Fruit fly (Drosophila melanogaster): ENCODE data around the gene CG2186.

DNA sequence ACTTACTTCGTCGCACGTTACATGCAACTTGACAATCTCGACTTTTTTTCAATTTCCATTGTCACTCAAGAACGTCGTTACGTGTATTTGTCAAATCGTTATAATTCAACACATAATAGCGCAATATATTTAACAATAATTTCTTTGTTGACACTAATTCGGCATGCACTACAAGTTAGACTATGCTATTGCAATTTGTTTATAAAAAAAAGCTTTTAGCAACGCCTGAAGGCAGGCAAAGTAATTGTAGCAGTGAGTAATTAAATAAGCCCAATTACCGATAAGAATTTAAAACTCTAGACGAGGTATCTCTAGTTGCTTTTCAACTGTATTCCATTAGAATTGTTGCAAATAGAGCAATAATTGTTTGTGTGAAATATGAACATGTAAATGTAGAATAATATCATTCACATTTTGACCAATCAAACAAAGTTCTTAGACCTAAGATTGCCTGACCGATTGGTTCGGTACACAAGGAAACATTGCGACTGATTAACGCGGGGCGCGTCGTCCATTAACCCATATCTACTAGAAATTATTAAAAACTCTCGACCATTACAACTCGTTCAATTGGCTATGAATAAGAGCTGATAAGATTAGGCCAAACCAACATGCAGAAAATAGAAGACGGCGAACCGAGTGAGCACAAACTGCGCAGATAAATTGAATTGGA, 16.4 kb upstream of the CG2186 start:
- TF ChIP-seq bbx (GFP tag; IDR thresholded peaks at IDR 0.05; ENCODE audit: partially characterized antibody) (no peak), CG17612 (GFP tag; IDR thresholded peaks at IDR 0.05) (no peak), CG32532 (GFP tag; IDR thresholded peaks at IDR 0.05) (no peak), run (tag; optimal IDR thresholded peaks at IDR 0.05) (no peak), CG10979 (tag; optimal IDR thresholded peaks at IDR 0.05) (no peak)

All from whole organism, embryonic.